Worm (Caenorhabditis elegans) whole organism, L3 larva: ENCODE results near the gene evl-14.

ENCODE experiments used
- R02D3.7 ChIP-seq: fragments of 150-350 bp; optimal IDR thresholded peaks from 2 replicates; lab custom pipeline; 2014; ENCODE audit warnings: missing biosample characterization, missing genetic modification characterization
- ZK546.5 ChIP-seq: sonication (generic microtip); optimal IDR thresholded peaks from 2 replicates; lab custom pipeline; 2017; ENCODE audit warnings: missing biosample characterization, missing genetic modification characterization
- aly-2 ChIP-seq: fragments of 150-350 bp; optimal IDR thresholded peaks from 2 replicates; lab custom pipeline; 2014; ENCODE audit warnings: missing biosample characterization, missing genetic modification characterization
- ama-1 ChIP-seq: fragments of 150-350 bp; optimal IDR thresholded peaks from 2 replicates; lab custom pipeline; 2018
- ceh-16 ChIP-seq: sonication (generic microtip); optimal IDR thresholded peaks from 2 replicates; lab custom pipeline; 2017; ENCODE audit warnings: missing biosample characterization, missing genetic modification characterization
- ceh-28 ChIP-seq: fragments of 150-350 bp; optimal IDR thresholded peaks from 2 replicates; lab custom pipeline; 2014; ENCODE audit warnings: missing biosample characterization, missing genetic modification reagents, missing genetic modification characterization
- ceh-82 ChIP-seq: fragments of 150-350 bp; optimal IDR thresholded peaks from 2 replicates; lab custom pipeline; 2014; ENCODE audit warnings: missing biosample characterization, missing genetic modification characterization
- ceh-9 ChIP-seq: sonication (generic microtip); optimal IDR thresholded peaks from 2 replicates; lab custom pipeline; 2018; ENCODE audit warnings: missing biosample characterization, missing genetic modification characterization
- daf-12 ChIP-seq: fragments of 150-350 bp; optimal IDR thresholded peaks from 2 replicates; lab custom pipeline; 2014; ENCODE audit warnings: missing biosample characterization, missing genetic modification reagents, missing genetic modification characterization
- egl-27 ChIP-seq: sonication (generic microtip); optimal IDR thresholded peaks from 4 replicates; lab custom pipeline; 2017; ENCODE audit warnings: missing biosample characterization, missing genetic modification reagents, missing genetic modification characterization
- egl-5 ChIP-seq: fragments of 150-350 bp; optimal IDR thresholded peaks from 2 replicates; lab custom pipeline; 2017; ENCODE audit warnings: missing biosample characterization, missing genetic modification reagents, missing genetic modification characterization, inconsistent platforms
- elt-1 ChIP-seq: fragments of 150-350 bp; optimal IDR thresholded peaks from 2 replicates; lab custom pipeline; 2014; ENCODE audit warnings: missing biosample characterization, missing genetic modification characterization
- elt-2 ChIP-seq: sonication (generic microtip); optimal IDR thresholded peaks from 2 replicates; lab custom pipeline; 2016; ENCODE audit warnings: missing genetic modification reagents, mild to moderate bottlenecking, missing genetic modification characterization, missing compliant biosample characterization
- elt-3 ChIP-seq, 3 experiments: fragments of 150-350 bp in 1 of 3; sonication (generic microtip) in 2 of 3; optimal IDR thresholded peaks; 2 replicates in 2 of 3; 4 replicates in 1 of 3; lab custom pipeline; 2014 to 2017; ENCODE audit warnings: missing biosample characterization in 3 of 3, missing genetic modification characterization in 3 of 3
- eor-1 ChIP-seq, 2 experiments: fragments of 150-350 bp; optimal IDR thresholded peaks; 2 replicates each; lab custom pipeline; 2014 to 2018; ENCODE audit warnings: missing biosample characterization in 2 of 2, missing genetic modification characterization in 2 of 2
- fkh-10 ChIP-seq: sonication (generic microtip); optimal IDR thresholded peaks from 2 replicates; lab custom pipeline; 2017; ENCODE audit warnings: missing biosample characterization, missing genetic modification reagents, missing genetic modification characterization
- fkh-2 ChIP-seq: fragments of 150-350 bp; optimal IDR thresholded peaks from 2 replicates; lab custom pipeline; 2014; ENCODE audit warnings: missing biosample characterization, missing genetic modification reagents, missing genetic modification characterization
- fos-1 ChIP-seq: fragments of 150-350 bp; optimal IDR thresholded peaks from 2 replicates; lab custom pipeline; 2014; ENCODE audit warnings: missing biosample characterization, missing genetic modification characterization
- hmg-11 ChIP-seq: sonication (generic microtip); optimal IDR thresholded peaks from 2 replicates; lab custom pipeline; 2016; ENCODE audit warnings: missing genetic modification characterization, missing compliant biosample characterization
- jun-1 ChIP-seq: fragments of 150-350 bp; optimal IDR thresholded peaks from 2 replicates; lab custom pipeline; 2014; ENCODE audit warnings: missing biosample characterization, missing genetic modification reagents, missing genetic modification characterization
- lin-15B ChIP-seq: fragments of 150-350 bp; optimal IDR thresholded peaks from 2 replicates; lab custom pipeline; 2014; ENCODE audit warnings: missing biosample characterization, missing genetic modification characterization
- lin-39 ChIP-seq: fragments of 150-350 bp; optimal IDR thresholded peaks from 2 replicates; lab custom pipeline; 2018; ENCODE audit warnings: missing biosample characterization, missing genetic modification reagents, missing genetic modification characterization
- lsy-12 ChIP-seq: sonication (generic microtip); optimal IDR thresholded peaks from 2 replicates; lab custom pipeline; 2016; ENCODE audit warnings: mild to moderate bottlenecking, missing genetic modification characterization, missing compliant biosample characterization
- mdl-1 ChIP-seq: fragments of 150-350 bp; optimal IDR thresholded peaks from 2 replicates; lab custom pipeline; 2014; ENCODE audit warnings: missing biosample characterization, missing genetic modification characterization
- mml-1 ChIP-seq: fragments of 150-350 bp; sonication (generic microtip); optimal IDR thresholded peaks from 3 replicates; lab custom pipeline; 2014; ENCODE audit warnings: missing biosample characterization, missing genetic modification characterization
- nfya-1 ChIP-seq: sonication (generic microtip); optimal IDR thresholded peaks from 2 replicates; lab custom pipeline; 2017; ENCODE audit warnings: missing genetic modification characterization, mild to moderate bottlenecking, missing compliant biosample characterization, antibody characterized with exemption, moderate library complexity; ENCODE audit not compliant: insufficient read depth
- nhr-11 ChIP-seq: fragments of 150-350 bp; optimal IDR thresholded peaks from 2 replicates; lab custom pipeline; 2014; ENCODE audit warnings: missing biosample characterization, missing genetic modification characterization
- nhr-12 ChIP-seq: fragments of 150-350 bp; optimal IDR thresholded peaks from 2 replicates; lab custom pipeline; 2014; ENCODE audit warnings: missing biosample characterization, missing genetic modification characterization
- nhr-23 ChIP-seq: fragments of 150-350 bp; optimal IDR thresholded peaks from 2 replicates; lab custom pipeline; 2014; ENCODE audit warnings: missing biosample characterization, missing genetic modification reagents, missing genetic modification characterization
- nhr-237 ChIP-seq: fragments of 150-350 bp; optimal IDR thresholded peaks from 2 replicates; lab custom pipeline; 2014; ENCODE audit warnings: missing biosample characterization, missing genetic modification characterization
- nhr-25 ChIP-seq: sonication (generic microtip); optimal IDR thresholded peaks from 2 replicates; lab custom pipeline; 2017; ENCODE audit warnings: missing biosample characterization, missing genetic modification characterization
- nhr-28 ChIP-seq: fragments of 150-350 bp; optimal IDR thresholded peaks from 2 replicates; lab custom pipeline; 2014; ENCODE audit warnings: missing biosample characterization, missing genetic modification characterization
- nhr-43 ChIP-seq: sonication (generic microtip); optimal IDR thresholded peaks from 2 replicates; lab custom pipeline; 2016; ENCODE audit warnings: mild to moderate bottlenecking, missing genetic modification characterization, missing compliant biosample characterization; ENCODE audit not compliant: poor library complexity, severe bottlenecking
- nhr-67 ChIP-seq: fragments of 150-350 bp; optimal IDR thresholded peaks from 2 replicates; lab custom pipeline; 2014; ENCODE audit warnings: missing biosample characterization, missing genetic modification characterization
- nhr-76 ChIP-seq: fragments of 150-350 bp; sonication (generic microtip); optimal IDR thresholded peaks from 5 replicates; lab custom pipeline; 2014; ENCODE audit warnings: missing biosample characterization, missing genetic modification characterization
- nhr-77 ChIP-seq: fragments of 150-350 bp; optimal IDR thresholded peaks from 2 replicates; lab custom pipeline; 2014; ENCODE audit warnings: missing biosample characterization, missing genetic modification characterization
- pha-4 ChIP-seq: fragments of 150-350 bp; optimal IDR thresholded peaks from 2 replicates; lab custom pipeline; 2014; ENCODE audit warnings: missing biosample characterization, missing genetic modification reagents, missing genetic modification characterization
- pqm-1 ChIP-seq: fragments of 150-350 bp; optimal IDR thresholded peaks from 2 replicates; lab custom pipeline; 2017; ENCODE audit warnings: missing biosample characterization, missing genetic modification characterization, inconsistent platforms
- sea-2 ChIP-seq: fragments of 150-350 bp; sonication (generic microtip); optimal IDR thresholded peaks from 4 replicates; lab custom pipeline; 2014; ENCODE audit warnings: missing biosample characterization, missing genetic modification reagents, missing genetic modification characterization
- skn-1 ChIP-seq: fragments of 150-350 bp; optimal IDR thresholded peaks from 2 replicates; lab custom pipeline; 2014; ENCODE audit warnings: missing biosample characterization, missing genetic modification characterization
- snpc-4 ChIP-seq: fragments of 150-350 bp; optimal IDR thresholded peaks from 2 replicates; lab custom pipeline; 2014; ENCODE audit warnings: missing biosample characterization, missing genetic modification characterization
- tbx-2 ChIP-seq: sonication (generic microtip); optimal IDR thresholded peaks from 2 replicates; lab custom pipeline; 2016; ENCODE audit warnings: mild to moderate bottlenecking, missing genetic modification characterization, missing compliant biosample characterization
- unc-39 ChIP-seq: sonication (generic microtip); optimal IDR thresholded peaks from 4 replicates; lab custom pipeline; 2017; ENCODE audit warnings: missing biosample characterization, missing genetic modification characterization
- unc-62 ChIP-seq: fragments of 150-350 bp; sonication (generic microtip); optimal IDR thresholded peaks from 4 replicates; lab custom pipeline; 2014; ENCODE audit warnings: missing biosample characterization, missing genetic modification reagents, missing genetic modification characterization
- zag-1 ChIP-seq: fragments of 150-350 bp; optimal IDR thresholded peaks from 2 replicates; lab custom pipeline; 2014; ENCODE audit warnings: missing biosample characterization, missing genetic modification characterization
- ztf-11 ChIP-seq: fragments of 150-350 bp; optimal IDR thresholded peaks from 2 replicates; lab custom pipeline; 2014; ENCODE audit warnings: missing biosample characterization, missing genetic modification characterization
- ztf-4 ChIP-seq: fragments of 150-350 bp; optimal IDR thresholded peaks from 2 replicates; lab custom pipeline; 2014; ENCODE audit warnings: missing biosample characterization, missing genetic modification characterization

evl-14 gene

ce11 chrIII:4283175-4283574, 29.8 kb downstream of the evl-14 start:
- TF ChIP-seq ceh-16 (tag; lab: Kevin White, UChicago) (no peak), nhr-12 (no peak), nhr-237 (tag; lab: Kevin White, UChicago) (no peak), unc-62 (GFP tag; lab: Kevin White, UChicago) (no peak), pqm-1 (tag; lab: Kevin White, UChicago) (no peak), fos-1 (tag; lab: Kevin White, UChicago) (no peak), ceh-28 (peak; percentile 32), mml-1 (tag; lab: Kevin White, UChicago) (no peak), nhr-76 (tag; lab: Kevin White, UChicago) (no peak), unc-39 (tag; lab: Kevin White, UChicago) (no peak), ceh-82 (tag; lab: Kevin White, UChicago) (no peak), sea-2 (GFP tag; lab: Kevin White, UChicago) (no peak), egl-5 (tag; lab: Kevin White, UChicago) (peak; percentile 45), nhr-11 (peak; percentile 65), nhr-25 (tag; lab: Kevin White, UChicago) (no peak), nhr-67 (tag; lab: Kevin White, UChicago) (no peak), lsy-12 (tag; lab: Kevin White, UChicago) (no peak), ZK546.5 (no peak), ztf-11 (tag; lab: Kevin White, UChicago) (no peak), fkh-2 (tag; lab: Kevin White, UChicago) (no peak), lin-39 (tag; lab: Kevin White, UChicago) (peak; percentile 4), zag-1 (tag; lab: Kevin White, UChicago) (no peak), nfya-1 (tag; lab: Kevin White, UChicago) (peak; percentile 15), elt-1 (tag; lab: Kevin White, UChicago) (no peak)

- TF ChIP-seq nhr-237 (tag; lab: Kevin White, UChicago) (no peak), R02D3.7 (tag; lab: Kevin White, UChicago) (peak; percentile 85), lin-39 (tag; lab: Kevin White, UChicago) (peak; percentile 95), unc-39 (tag; lab: Kevin White, UChicago) (no peak), elt-3 (tag; optimal IDR thresholded peaks at IDR 0.05; lab: Kevin White, UChicago) (peak in 1 of 3 experiments; percentile 6), mml-1 (tag; lab: Kevin White, UChicago) (no peak), nhr-12 (no peak), lin-15B (tag; lab: Kevin White, UChicago) (peak; percentile 85), hmg-11 (tag; lab: Kevin White, UChicago) (peak; percentile 98), mdl-1 (peak; percentile 93), ztf-4 (tag; lab: Kevin White, UChicago) (peak; percentile 85), nfya-1 (tag; lab: Kevin White, UChicago) (peak; percentile 99), ZK546.5 (peak; percentile 27), ama-1 (peak; percentile 62), pha-4 (tag; lab: Kevin White, UChicago) (peak; percentile 97), sea-2 (GFP tag; lab: Kevin White, UChicago) (peak; percentile 77), jun-1 (tag; lab: Kevin White, UChicago) (peak; percentile 97), ceh-9 (tag; lab: Kevin White, UChicago) (no peak), ceh-16 (tag; lab: Kevin White, UChicago) (peak; percentile 37), fkh-2 (tag; lab: Kevin White, UChicago) (no peak), zag-1 (tag; lab: Kevin White, UChicago) (peak; percentile 75), egl-27 (tag; lab: Kevin White, UChicago) (peak; percentile 72), lsy-12 (tag; lab: Kevin White, UChicago) (peak; percentile 97), tbx-2 (peak; percentile 97), nhr-11 (peak; percentile 92), snpc-4 (peak; percentile 89), ztf-11 (tag; lab: Kevin White, UChicago) (no peak), aly-2 (peak; percentile 51), nhr-23 (tag; lab: Kevin White, UChicago) (peak; percentile 98), nhr-67 (tag; lab: Kevin White, UChicago) (no peak), unc-62 (GFP tag; lab: Kevin White, UChicago) (peak; percentile 98), pqm-1 (tag; lab: Kevin White, UChicago) (peak; percentile 74), fos-1 (tag; lab: Kevin White, UChicago) (peak; percentile 86), elt-2 (tag; lab: Kevin White, UChicago) (peak; percentile 95), ceh-28 (peak; percentile 96), skn-1 (no peak), nhr-76 (tag; lab: Kevin White, UChicago) (peak; percentile 14), daf-12 (tag; lab: Kevin White, UChicago) (peak; percentile 64), nhr-43 (peak; percentile 98), ceh-82 (tag; lab: Kevin White, UChicago) (peak; percentile 82), nhr-77 (peak; percentile 35), eor-1 (tag; optimal IDR thresholded peaks at IDR 0.05; lab: Kevin White, UChicago) (no peak), fkh-10 (GFP tag; lab: Kevin White, UChicago) (peak; percentile 87), elt-1 (tag; lab: Kevin White, UChicago) (peak; percentile 91), nhr-28 (peak; percentile 40), egl-5 (tag; lab: Kevin White, UChicago) (peak; percentile 92)
Measured at ce11 chrIII:4281955-4282618, 30.8 kb downstream of the evl-14 start.
